Fruit fly (Drosophila melanogaster) whole organism, embryonic: ENCODE measurements around the gene TrpRS.

Experiments
- CG10431 ChIP-seq: fragments of 200-800 bp; sonication (Bioruptor generic); optimal IDR thresholded peaks from 3 replicates; lab custom pipeline; 2018; ENCODE audit warnings: missing biosample characterization, mild to moderate bottlenecking, missing genetic modification characterization
- CG10565 ChIP-seq: fragments of 200-800 bp; sonication (Bioruptor generic); optimal IDR thresholded peaks from 3 replicates; lab custom pipeline; 2016; ENCODE audit warnings: missing biosample characterization, mild to moderate bottlenecking, missing genetic modification characterization
- CG12299 ChIP-seq: fragments of 200-800 bp; sonication (Bioruptor generic); optimal IDR thresholded peaks from 2 replicates; lab custom pipeline; 2018; ENCODE audit warnings: missing biosample characterization, mild to moderate bottlenecking, missing genetic modification characterization
- CG14965 ChIP-seq: fragments of 200-800 bp; sonication (Bioruptor generic); optimal IDR thresholded peaks from 2 replicates; lab custom pipeline; 2016; ENCODE audit warnings: missing biosample characterization, missing genetic modification characterization, borderline replicate concordance
- CG17361 ChIP-seq: fragments of 200-800 bp; sonication (Bioruptor generic); IDR thresholded peaks from 3 replicates; pipeline ENCODE4 v1.3.6; 2022; ENCODE audit warnings: missing biosample characterization, missing genetic modification characterization
- CG1832 ChIP-seq: fragments of 200-800 bp; sonication (Bioruptor generic); optimal IDR thresholded peaks from 2 replicates; lab custom pipeline; 2017; ENCODE audit warnings: missing biosample characterization, mild to moderate bottlenecking, missing genetic modification characterization, inconsistent platforms
- CG18619 ChIP-seq: fragments of 200-800 bp; sonication (Bioruptor generic); optimal IDR thresholded peaks from 3 replicates; lab custom pipeline; 2017; ENCODE audit warnings: missing biosample characterization, mild to moderate bottlenecking, missing genetic modification characterization
- CG2129 ChIP-seq: fragments of 200-800 bp; sonication (Bioruptor generic); IDR thresholded peaks from 2 replicates; pipeline ENCODE4 v1.3.6; 2022; ENCODE audit warnings: missing biosample characterization, missing genetic modification characterization; ENCODE audit not compliant: partially characterized antibody
- CG3065 ChIP-seq: fragments of 200-800 bp; sonication (Bioruptor generic); optimal IDR thresholded peaks from 2 replicates; lab custom pipeline; 2016; ENCODE audit warnings: missing biosample characterization, missing genetic modification characterization
- CG31365 ChIP-seq: fragments of 200-800 bp; sonication (Bioruptor generic); optimal IDR thresholded peaks from 2 replicates; lab custom pipeline; 2018; ENCODE audit warnings: missing biosample characterization, mild to moderate bottlenecking, missing genetic modification characterization
- CG32772 ChIP-seq: fragments of 200-800 bp; sonication (Bioruptor generic); IDR thresholded peaks from 2 replicates; pipeline ENCODE4 v1.3.6; 2022; ENCODE audit warnings: missing biosample characterization, missing genetic modification characterization
- CG33213 ChIP-seq: fragments of 200-800 bp; sonication (Bioruptor generic); optimal IDR thresholded peaks from 3 replicates; lab custom pipeline; 2016; ENCODE audit warnings: missing biosample characterization, missing genetic modification characterization
- CG34422 ChIP-seq: fragments of 200-800 bp; sonication (Bioruptor generic); IDR thresholded peaks from 3 replicates; pipeline ENCODE4 v1.3.6; 2022; ENCODE audit warnings: missing biosample characterization, missing genetic modification characterization
- CG4360 ChIP-seq: fragments of 200-800 bp; sonication (Bioruptor generic); IDR thresholded peaks from 2 replicates; pipeline ENCODE4 v1.3.6; 2022; ENCODE audit warnings: missing biosample characterization, missing genetic modification characterization
- CG4730 ChIP-seq: fragments of 200-800 bp; sonication (Bioruptor generic); IDR thresholded peaks from 2 replicates; pipeline ENCODE4 v1.3.6; 2022; ENCODE audit warnings: missing biosample characterization, missing genetic modification characterization
- CG6254 ChIP-seq: fragments of 200-800 bp; sonication (Bioruptor generic); optimal IDR thresholded peaks from 3 replicates; lab custom pipeline; 2017; ENCODE audit warnings: mild to moderate bottlenecking, missing biosample characterization, missing genetic modification reagents, missing genetic modification characterization
- CG6765 ChIP-seq: fragments of 200-800 bp; sonication (Bioruptor generic); optimal IDR thresholded peaks from 3 replicates; lab custom pipeline; 2017; ENCODE audit warnings: missing biosample characterization, mild to moderate bottlenecking, missing genetic modification characterization
- CG8290 ChIP-seq, 3 experiments: fragments of 200-800 bp; sonication (Bioruptor generic); optimal IDR thresholded peaks; 2 replicates each; lab custom pipeline; 2016 to 2019; ENCODE audit warnings: missing biosample characterization in 3 of 3, missing genetic modification characterization in 3 of 3, mild to moderate bottlenecking in 2 of 3, moderate library complexity in 1 of 3
- CG8388 ChIP-seq: fragments of 200-800 bp; sonication (Bioruptor generic); optimal IDR thresholded peaks from 2 replicates; lab custom pipeline; 2019; ENCODE audit warnings: missing biosample characterization, mild to moderate bottlenecking, missing genetic modification characterization, moderate library complexity
- CG8478 ChIP-seq: fragments of >200 bp; optimal IDR thresholded peaks from 2 replicates; lab custom pipeline; 2018
- CG8765 ChIP-seq: fragments of 200-800 bp; sonication (Bioruptor generic); IDR thresholded peaks from 2 replicates; pipeline ENCODE4 v1.3.6; 2022; ENCODE audit warnings: missing biosample characterization, missing genetic modification characterization
- CG9215 ChIP-seq: fragments of 200-800 bp; sonication (Bioruptor generic); IDR thresholded peaks from 2 replicates; pipeline ENCODE4 v1.3.6; 2022; ENCODE audit warnings: missing biosample characterization, missing genetic modification characterization
- CoRest ChIP-seq: fragments of 200-800 bp; sonication (Bioruptor generic); optimal IDR thresholded peaks from 3 replicates; lab custom pipeline; 2018; ENCODE audit warnings: missing biosample characterization, mild to moderate bottlenecking, missing genetic modification characterization, moderate library complexity
- D19A ChIP-seq: fragments of 200-800 bp; optimal IDR thresholded peaks from 3 replicates; lab custom pipeline; 2019; ENCODE audit warnings: missing biosample characterization, mild to moderate bottlenecking, missing genetic modification characterization, moderate library complexity
- D19B ChIP-seq: fragments of 200-800 bp; sonication (Bioruptor generic); optimal IDR thresholded peaks from 2 replicates; lab custom pipeline; 2017; ENCODE audit warnings: missing biosample characterization, mild to moderate bottlenecking, missing genetic modification characterization
- HHEX ChIP-seq: fragments of 200-800 bp; sonication (Bioruptor generic); optimal IDR thresholded peaks from 3 replicates; lab custom pipeline; 2017; ENCODE audit warnings: missing biosample characterization, mild to moderate bottlenecking, missing genetic modification characterization, missing genetic modification reagents
- HmgD ChIP-seq: fragments of 200-800 bp; sonication (Bioruptor generic); optimal IDR thresholded peaks from 3 replicates; lab custom pipeline; 2016; ENCODE audit warnings: missing biosample characterization, missing genetic modification characterization
- Hsf ChIP-seq: fragments of 200-800 bp; sonication (Bioruptor generic); optimal IDR thresholded peaks from 3 replicates; lab custom pipeline; 2016; ENCODE audit warnings: missing biosample characterization, missing genetic modification characterization
- Lim3 ChIP-seq: fragments of 200-800 bp; sonication (Bioruptor generic); IDR thresholded peaks from 2 replicates; pipeline ENCODE4 v1.3.6; 2022; ENCODE audit warnings: missing biosample characterization, missing genetic modification characterization
- Mrtf ChIP-seq: fragments of 200-800 bp; sonication (Bioruptor generic); IDR thresholded peaks from 3 replicates; pipeline ENCODE4 v1.3.6; 2022; ENCODE audit warnings: missing biosample characterization, missing genetic modification characterization
- NC2α ChIP-seq: fragments of 200-800 bp; sonication (Bioruptor generic); optimal IDR thresholded peaks from 2 replicates; lab custom pipeline; 2016; ENCODE audit warnings: missing biosample characterization, missing genetic modification characterization
- cas ChIP-seq: fragments of 200-800 bp; sonication (Bioruptor generic); IDR thresholded peaks from 2 replicates; pipeline ENCODE4 v1.3.6; 2022; ENCODE audit warnings: missing biosample characterization, missing genetic modification characterization
- caup ChIP-seq: fragments of 200-800 bp; sonication (Bioruptor generic); optimal IDR thresholded peaks from 3 replicates; lab custom pipeline; 2017; ENCODE audit warnings: missing biosample characterization, mild to moderate bottlenecking, missing genetic modification characterization, moderate library complexity; ENCODE audit not compliant: severe bottlenecking
- chinmo ChIP-seq: fragments of 200-800 bp; sonication (Bioruptor generic); IDR thresholded peaks from 4 replicates; pipeline ENCODE4 v1.3.6; 2022; ENCODE audit warnings: missing biosample characterization, missing genetic modification characterization; ENCODE audit not compliant: partially characterized antibody
- crc ChIP-seq: fragments of 200-800 bp; sonication (Bioruptor generic); optimal IDR thresholded peaks from 2 replicates; lab custom pipeline; 2016; ENCODE audit warnings: missing biosample characterization, missing genetic modification characterization
- cwo ChIP-seq: fragments of 200-800 bp; sonication (Bioruptor generic); optimal IDR thresholded peaks from 3 replicates; lab custom pipeline; 2017; ENCODE audit warnings: missing biosample characterization, missing genetic modification characterization, mild to moderate bottlenecking, moderate library complexity, missing genetic modification reagents
- da ChIP-seq: fragments of 200-800 bp; sonication (Bioruptor generic); optimal IDR thresholded peaks from 2 replicates; lab custom pipeline; 2016; ENCODE audit warnings: missing biosample characterization, missing genetic modification characterization
- dimm ChIP-seq: fragments of 200-800 bp; sonication (Bioruptor generic); IDR thresholded peaks from 2 replicates; pipeline ENCODE4 v1.3.6; 2022; ENCODE audit warnings: missing biosample characterization, missing genetic modification characterization
- en ChIP-seq: fragments of 200-800 bp; sonication (Bioruptor generic); optimal IDR thresholded peaks from 2 replicates; lab custom pipeline; 2016; ENCODE audit warnings: missing biosample characterization, missing genetic modification characterization
- ftz-f1 ChIP-seq: fragments of 200-800 bp; sonication (Bioruptor generic); optimal IDR thresholded peaks from 2 replicates; lab custom pipeline; 2016; ENCODE audit warnings: missing biosample characterization, missing genetic modification characterization
- gcm2 ChIP-seq: fragments of 200-800 bp; sonication (Bioruptor generic); optimal IDR thresholded peaks from 2 replicates; lab custom pipeline; 2016; ENCODE audit warnings: missing biosample characterization, missing genetic modification characterization
- gem ChIP-seq: fragments of 200-800 bp; sonication (Bioruptor generic); optimal IDR thresholded peaks from 2 replicates; lab custom pipeline; 2019; ENCODE audit warnings: missing biosample characterization, mild to moderate bottlenecking, missing genetic modification characterization, moderate library complexity
- h ChIP-seq: fragments of >200 bp; optimal IDR thresholded peaks from 2 replicates; lab custom pipeline; 2017
- hbn ChIP-seq: fragments of 200-800 bp; sonication (Bioruptor generic); IDR thresholded peaks from 2 replicates; pipeline ENCODE4 v1.3.6; 2022; ENCODE audit warnings: missing biosample characterization, missing genetic modification characterization; ENCODE audit not compliant: partially characterized antibody
- kay ChIP-seq: fragments of 200-800 bp; sonication (Bioruptor generic); optimal IDR thresholded peaks from 2 replicates; lab custom pipeline; 2016; ENCODE audit warnings: missing biosample characterization, missing genetic modification characterization
- mld ChIP-seq: fragments of 200-800 bp; sonication (Bioruptor generic); IDR thresholded peaks from 3 replicates; pipeline ENCODE4 v1.3.6; 2022; ENCODE audit warnings: missing biosample characterization, missing genetic modification characterization; ENCODE audit not compliant: partially characterized antibody
- nmo ChIP-seq: fragments of 200-800 bp; sonication (Bioruptor generic); optimal IDR thresholded peaks from 2 replicates; lab custom pipeline; 2018; ENCODE audit warnings: missing biosample characterization, mild to moderate bottlenecking, missing genetic modification characterization, moderate library complexity
- slp2 ChIP-seq: fragments of 200-800 bp; sonication (Bioruptor generic); optimal IDR thresholded peaks from 2 replicates; lab custom pipeline; 2016; ENCODE audit warnings: missing biosample characterization, missing genetic modification characterization
- toy ChIP-seq: fragments of 200-800 bp; sonication (Bioruptor generic); IDR thresholded peaks from 2 replicates; pipeline ENCODE4 v1.3.6; 2022; ENCODE audit warnings: missing biosample characterization, missing genetic modification characterization
- zfh2 ChIP-seq: fragments of 200-800 bp; sonication (Bioruptor generic); optimal IDR thresholded peaks from 2 replicates; lab custom pipeline; 2016; ENCODE audit warnings: missing biosample characterization, missing genetic modification characterization

Gene TrpRS

dm6 chr3R:9237268-9238091, 29.2 kb downstream of the TrpRS start, which contains the start of gene pum (continued):
- TF ChIP-seq CG2129 (GFP tag; lab: Robert Waterston, UW) (no peak), kay (GFP tag; lab: Kevin White, UChicago) (no peak), mld (GFP tag; lab: Robert Waterston, UW) (no peak), CG8290 (GFP tag; optimal IDR thresholded peaks at IDR 0.05; lab: Kevin White, UChicago) (peak; percentile 26), CG8290 (tag; optimal IDR thresholded peaks at IDR 0.05; lab: Kevin White, UChicago) (peak in 1 of 2 experiments; percentile 35), CG4360 (GFP tag; lab: Robert Waterston, UW) (no peak), caup (GFP tag; lab: Kevin White, UChicago) (no peak), CG10565 (no peak), CG6765 (GFP tag; lab: Kevin White, UChicago) (no peak), CG12299 (tag; lab: Kevin White, UChicago) (no peak), CoRest (tag; lab: Kevin White, UChicago) (peak; percentile 75), D19A (peak; percentile 25), CG31365 (tag; lab: Kevin White, UChicago) (no peak), da (GFP tag; lab: Kevin White, UChicago) (no peak), crc (no peak), NC2α (GFP tag; lab: Kevin White, UChicago) (no peak), Lim3 (GFP tag; lab: Robert Waterston, UW) (no peak), slp2 (GFP tag; lab: Kevin White, UChicago) (no peak), CG34422 (GFP tag; lab: Robert Waterston, UW) (peak; percentile 77; the same call in 1 of the 3 replicates), CG8765 (no peak), ftz-f1 (GFP tag; lab: Kevin White, UChicago) (no peak), CG33213 (no peak), Mrtf (GFP tag; lab: Robert Waterston, UW) (no peak), HHEX (GFP tag; lab: Kevin White, UChicago) (no peak), hbn (GFP tag; lab: Robert Waterston, UW) (peak; percentile 1; the same call in 1 of the 2 replicates), toy (GFP tag; lab: Robert Waterston, UW) (no peak), Hsf (GFP tag; lab: Kevin White, UChicago) (no peak), dimm (no peak), gcm2 (no peak), CG9215 (no peak), D19B (GFP tag; lab: Kevin White, UChicago) (no peak), CG1832 (no peak), CG6254 (GFP tag; lab: Kevin White, UChicago) (no peak), cas (GFP tag; lab: Robert Waterston, UW) (no peak; the same call in 1 of the 2 replicates), h (lab: Kevin White, UChicago) (no peak), CG14965 (GFP tag; lab: Kevin White, UChicago) (no peak), CG4730 (GFP tag; lab: Robert Waterston, UW) (no peak), gem (tag; lab: Kevin White, UChicago) (peak; percentile 73), CG10431 (GFP tag; lab: Kevin White, UChicago) (no peak), cwo (no peak), CG8388 (GFP tag; lab: Kevin White, UChicago) (peak; percentile 24), en (GFP tag; lab: Kevin White, UChicago) (no peak), zfh2 (GFP tag; lab: Kevin White, UChicago) (no peak), chinmo (GFP tag; lab: Robert Waterston, UW) (no peak), HmgD (GFP tag; lab: Kevin White, UChicago) (no peak), CG3065 (GFP tag; lab: Kevin White, UChicago) (no peak), CG17361 (GFP tag; lab: Robert Waterston, UW) (peak; percentile 80), CG8478 (lab: Kevin White, UChicago) (no peak), CG18619 (GFP tag; lab: Kevin White, UChicago) (no peak), nmo (GFP tag; lab: Kevin White, UChicago) (peak; percentile 38), CG32772 (GFP tag; lab: Robert Waterston, UW) (no peak; the same call in 1 of the 2 replicates)
